Worm (Caenorhabditis elegans) whole organism, L4/young adult: ENCODE measurements around the gene F32D8.15.
A peak's percentile ranks its signal among the peaks of the same experiment; 100 is the strongest.

Experiments used
- W03F9.2 ChIP-seq: fragments of 150-350 bp; optimal IDR thresholded peaks from 2 replicates; lab custom pipeline; 2014; ENCODE audit warnings: missing biosample characterization, missing genetic modification characterization
- dao-5 ChIP-seq: sonication (generic microtip); optimal IDR thresholded peaks from 2 replicates; lab custom pipeline; 2016; ENCODE audit warnings: missing genotype, missing genetic modification characterization, moderate library complexity, missing compliant biosample characterization
- him-1 ChIP-seq: sonication (generic microtip); optimal IDR thresholded peaks from 2 replicates; lab custom pipeline; 2016; ENCODE audit warnings: missing genotype, missing genetic modification reagents, missing genetic modification characterization, missing compliant biosample characterization

The F32D8.15 gene

ce11 chrV:10874938-10875599, 28.8 kb upstream of the F32D8.15 start:
- no peak for TF ChIP-seq W03F9.2
- TF ChIP-seq him-1 (tag; lab: Kevin White, UChicago): no peak
- no peak for TF ChIP-seq dao-5

ce11 chrV:10876512-10876911, 27.3 kb upstream of the F32D8.15 start:
- TF ChIP-seq dao-5 (no peak), him-1 (tag; lab: Kevin White, UChicago) (no peak), W03F9.2 (no peak)

- TF ChIP-seq dao-5 (no peak), him-1 (tag; lab: Kevin White, UChicago) (no peak), W03F9.2 (no peak)
These were observed 25.8 kb upstream of the F32D8.15 start for ce11 chrV:10877808-10878600.

ce11 chrV:10880138-10880882, 23.5 kb upstream of the F32D8.15 start, which contains the start of gene F32D8.1:
Gene F32D8.1, plus strand, starts transcription at chrV:10880832.
- TF ChIP-seq W03F9.2 (no peak), dao-5 (no peak), him-1 (tag; lab: Kevin White, UChicago) (no peak)

- TF ChIP-seq him-1 (tag; lab: Kevin White, UChicago) (no peak), dao-5 (no peak), W03F9.2 (no peak)
These were observed 20.4 kb upstream of the F32D8.15 start, which contains the start of gene F32D8.2 for ce11 chrV:10883478-10883877. Gene F32D8.2, plus strand, starts transcription at chrV:10883778.

- TF ChIP-seq dao-5: no peak
- TF ChIP-seq him-1 (tag; lab: Kevin White, UChicago): no peak
- no peak for TF ChIP-seq W03F9.2
These were observed 17.4 kb upstream of the F32D8.15 start, which contains the start of gene F32D8.3 for ce11 chrV:10886405-10886887. Gene F32D8.3, plus strand, starts transcription at chrV:10886837.

- TF ChIP-seq dao-5: no peak
- TF ChIP-seq W03F9.2: no peak
- TF ChIP-seq him-1 (tag; lab: Kevin White, UChicago): no peak
These were observed 16.3 kb upstream of the F32D8.15 start for ce11 chrV:10887564-10887963.

- TF ChIP-seq W03F9.2 (no peak), him-1 (tag; lab: Kevin White, UChicago) (no peak), dao-5 (no peak)
These were observed 15.7 kb upstream of the F32D8.15 start for ce11 chrV:10888153-10888552.

- TF ChIP-seq him-1 (tag; lab: Kevin White, UChicago) (no peak), dao-5 (no peak), W03F9.2 (no peak)
These were observed 14.8 kb upstream of the F32D8.15 start, which contains the start of gene F32D8.11 for ce11 chrV:10889036-10889435. Gene F32D8.11, minus strand, starts transcription at chrV:10889136.

ce11 chrV:10889774-10890173, 14.1 kb upstream of the F32D8.15 start:
- no peak for TF ChIP-seq W03F9.2
- no peak for TF ChIP-seq him-1 (tag; lab: Kevin White, UChicago)
- no peak for TF ChIP-seq dao-5

- TF ChIP-seq dao-5 (no peak), him-1 (tag; lab: Kevin White, UChicago) (no peak), W03F9.2 (no peak)
These were observed 12.9 kb upstream of the F32D8.15 start, which contains the start of gene F32D8.12 for ce11 chrV:10890980-10891379. Gene F32D8.12, minus strand, starts transcription at chrV:10891027.

- TF ChIP-seq dao-5 (no peak), W03F9.2 (no peak)
These were observed 10.2 kb upstream of the F32D8.15 start, which contains the start of gene F32D8.4 for ce11 chrV:10893510-10894128. Gene F32D8.4, minus strand, starts transcription at chrV:10893560.

- TF ChIP-seq W03F9.2 (peak; percentile 92), him-1 (tag; lab: Kevin White, UChicago) (peak; percentile 33), dao-5 (no peak)
These were observed 9.2 kb upstream of the F32D8.15 start, which contains the start of the genes F32D8.14 and F32D8.5 for ce11 chrV:10894601-10895000. Gene F32D8.14, minus strand, starts transcription at chrV:10894788. Gene F32D8.5, plus strand, starts transcription at chrV:10894800.

ce11 chrV:10896295-10896694, 7.6 kb upstream of the F32D8.15 start, which contains the start of gene F32D8.13:
Gene F32D8.13, minus strand, starts transcription at chrV:10896543.
- TF ChIP-seq W03F9.2 (no peak), dao-5 (no peak), him-1 (tag; lab: Kevin White, UChicago) (no peak)
